Fruit fly (Drosophila melanogaster) whole organism, embryonic: ENCODE data around the gene CG15282.

Experiments used
- ATbp ChIP-seq: fragments of 200-800 bp; sonication (Bioruptor generic); optimal IDR thresholded peaks from 2 replicates; lab custom pipeline; 2017; ENCODE audit warnings: missing biosample characterization, mild to moderate bottlenecking, missing genetic modification characterization, missing genetic modification reagents
- Aef1 ChIP-seq: fragments of 200-800 bp; sonication (Bioruptor generic); IDR thresholded peaks from 3 replicates; pipeline ENCODE4 v1.3.6; 2022; ENCODE audit warnings: missing biosample characterization, missing genetic modification characterization
- Antp ChIP-seq: fragments of 200-800 bp; sonication (Bioruptor generic); optimal IDR thresholded peaks from 3 replicates; lab custom pipeline; 2016; ENCODE audit warnings: missing biosample characterization, missing genetic modification characterization
- Blimp-1 ChIP-seq: fragments of 200-800 bp; sonication (Bioruptor generic); optimal IDR thresholded peaks from 3 replicates; lab custom pipeline; 2018; ENCODE audit warnings: missing biosample characterization, missing genetic modification characterization, mild to moderate bottlenecking, moderate library complexity, missing genetic modification reagents
- BtbVII ChIP-seq: fragments of 200-800 bp; sonication (Bioruptor generic); optimal IDR thresholded peaks from 3 replicates; lab custom pipeline; 2017; ENCODE audit warnings: missing biosample characterization, mild to moderate bottlenecking, missing genetic modification characterization
- CG10274 ChIP-seq: fragments of 200-800 bp; sonication (Bioruptor generic); optimal IDR thresholded peaks from 3 replicates; lab custom pipeline; 2017; ENCODE audit warnings: missing biosample characterization, mild to moderate bottlenecking, missing genetic modification characterization
- CG10462 ChIP-seq: fragments of 200-800 bp; sonication (Bioruptor generic); optimal IDR thresholded peaks from 2 replicates; lab custom pipeline; 2016; ENCODE audit warnings: missing biosample characterization, missing genetic modification characterization
- CG11093 ChIP-seq: fragments of 200-800 bp; sonication (Bioruptor generic); IDR thresholded peaks from 3 replicates; pipeline ENCODE4 v1.3.6; 2022; ENCODE audit warnings: missing biosample characterization, missing genetic modification characterization
- CG12104 ChIP-seq: fragments of 200-800 bp; sonication (Bioruptor generic); optimal IDR thresholded peaks from 3 replicates; lab custom pipeline; 2016; ENCODE audit warnings: missing biosample characterization, missing genetic modification characterization
- CG14441 ChIP-seq: fragments of 200-800 bp; sonication (Bioruptor generic); IDR thresholded peaks from 2 replicates; pipeline ENCODE4 v1.3.6; 2022; ENCODE audit warnings: missing biosample characterization, missing genetic modification characterization
- CG14860 ChIP-seq: fragments of 200-800 bp; sonication (Bioruptor generic); IDR thresholded peaks from 3 replicates; pipeline ENCODE4 v1.3.6; 2022; ENCODE audit warnings: missing biosample characterization, missing genetic modification characterization; ENCODE audit not compliant: partially characterized antibody
- CG17359 ChIP-seq: fragments of 200-800 bp; sonication (Bioruptor generic); optimal IDR thresholded peaks from 3 replicates; lab custom pipeline; 2018; ENCODE audit warnings: missing biosample characterization, mild to moderate bottlenecking, missing genetic modification characterization, moderate library complexity
- CG17612 ChIP-seq: fragments of 200-800 bp; sonication (Bioruptor generic); IDR thresholded peaks from 2 replicates; pipeline ENCODE4 v1.3.6; 2022; ENCODE audit warnings: missing biosample characterization, missing genetic modification characterization
- CG2678 ChIP-seq: fragments of 200-800 bp; sonication (Bioruptor generic); optimal IDR thresholded peaks from 3 replicates; lab custom pipeline; 2019; ENCODE audit warnings: missing biosample characterization, mild to moderate bottlenecking, missing genetic modification characterization, moderate library complexity
- CG31441 ChIP-seq: fragments of 200-800 bp; sonication (Bioruptor generic); IDR thresholded peaks from 2 replicates; pipeline ENCODE4 v1.3.6; 2022; ENCODE audit warnings: missing biosample characterization, missing genetic modification characterization
- CG3163 ChIP-seq: fragments of 200-800 bp; sonication (Bioruptor generic); optimal IDR thresholded peaks from 3 replicates; lab custom pipeline; 2016; ENCODE audit warnings: missing biosample characterization, missing genetic modification characterization
- CG32772 ChIP-seq: fragments of 200-800 bp; sonication (Bioruptor generic); IDR thresholded peaks from 2 replicates; pipeline ENCODE4 v1.3.6; 2022; ENCODE audit warnings: missing biosample characterization, missing genetic modification characterization
- CG4282 ChIP-seq: fragments of 200-800 bp; sonication (Bioruptor generic); optimal IDR thresholded peaks from 2 replicates; lab custom pipeline; 2016; ENCODE audit warnings: missing biosample characterization, missing genetic modification characterization
- CG6254 ChIP-seq: fragments of 200-800 bp; sonication (Bioruptor generic); optimal IDR thresholded peaks from 3 replicates; lab custom pipeline; 2017; ENCODE audit warnings: mild to moderate bottlenecking, missing biosample characterization, missing genetic modification reagents, missing genetic modification characterization
- CG6765 ChIP-seq: fragments of 200-800 bp; sonication (Bioruptor generic); optimal IDR thresholded peaks from 3 replicates; lab custom pipeline; 2017; ENCODE audit warnings: missing biosample characterization, mild to moderate bottlenecking, missing genetic modification characterization
- CG7357 ChIP-seq: fragments of 200-800 bp; sonication (Bioruptor generic); IDR thresholded peaks from 3 replicates; pipeline ENCODE4 v1.3.6; 2022; ENCODE audit warnings: missing biosample characterization, missing genetic modification characterization
- CG9932 ChIP-seq: fragments of 200-800 bp; sonication (Bioruptor generic); IDR thresholded peaks from 2 replicates; pipeline ENCODE4 v1.3.6; 2022; ENCODE audit warnings: missing biosample characterization, missing genetic modification characterization
- CoRest ChIP-seq: fragments of 200-800 bp; sonication (Bioruptor generic); optimal IDR thresholded peaks from 3 replicates; lab custom pipeline; 2018; ENCODE audit warnings: missing biosample characterization, mild to moderate bottlenecking, missing genetic modification characterization, moderate library complexity
- Eip74EF ChIP-seq, 2 experiments: fragments of 200-800 bp in 1 of 2; fragments of >200 bp in 1 of 2; sonication (Bioruptor generic) in 1 of 2; optimal IDR thresholded peaks; 2 replicates each; lab custom pipeline; 2017 to 2019; ENCODE audit warnings: missing biosample characterization in 2 of 2, missing genetic modification characterization in 2 of 2, mild to moderate bottlenecking in 1 of 2, moderate library complexity in 1 of 2
- HLH4C ChIP-seq: fragments of 200-800 bp; sonication (Bioruptor generic); IDR thresholded peaks from 3 replicates; pipeline ENCODE4 v1.3.6; 2022; ENCODE audit warnings: missing biosample characterization, missing genetic modification characterization; ENCODE audit not compliant: partially characterized antibody
- Hey ChIP-seq: fragments of 200-800 bp; sonication (Bioruptor generic); optimal IDR thresholded peaks from 3 replicates; lab custom pipeline; 2018; ENCODE audit warnings: missing biosample characterization, mild to moderate bottlenecking, missing genetic modification characterization
- Hmr ChIP-seq: fragments of 200-800 bp; sonication (Bioruptor generic); optimal IDR thresholded peaks from 3 replicates; lab custom pipeline; 2017; ENCODE audit warnings: mild to moderate bottlenecking, missing biosample characterization, missing genetic modification reagents, missing genetic modification characterization
- Hr78 ChIP-seq, 2 experiments: fragments of 200-800 bp in 1 of 2; fragments of >200 bp in 1 of 2; sonication (Bioruptor generic) in 1 of 2; optimal IDR thresholded peaks; 2 replicates each; lab custom pipeline; 2017 to 2019; ENCODE audit warnings: missing biosample characterization in 2 of 2, missing genetic modification characterization in 2 of 2, mild to moderate bottlenecking in 1 of 2, moderate library complexity in 1 of 2
- Mes4 ChIP-seq: fragments of 200-800 bp; sonication (Bioruptor generic); optimal IDR thresholded peaks from 2 replicates; lab custom pipeline; 2016; ENCODE audit warnings: missing biosample characterization, missing genetic modification characterization
- Mrtf ChIP-seq: fragments of 200-800 bp; sonication (Bioruptor generic); IDR thresholded peaks from 3 replicates; pipeline ENCODE4 v1.3.6; 2022; ENCODE audit warnings: missing biosample characterization, missing genetic modification characterization
- NK7.1 ChIP-seq: fragments of 200-800 bp; sonication (Bioruptor generic); optimal IDR thresholded peaks from 3 replicates; lab custom pipeline; 2016; ENCODE audit warnings: missing biosample characterization, missing genetic modification characterization
- Opbp ChIP-seq: fragments of 200-800 bp; sonication (Bioruptor generic); IDR thresholded peaks from 3 replicates; pipeline ENCODE4 v1.3.6; 2022; ENCODE audit warnings: missing biosample characterization, missing genetic modification characterization; ENCODE audit not compliant: partially characterized antibody
- Side ChIP-seq: fragments of 200-800 bp; sonication (Bioruptor generic); optimal IDR thresholded peaks from 2 replicates; lab custom pipeline; 2016; ENCODE audit warnings: missing biosample characterization, missing genetic modification characterization
- TFAM ChIP-seq: fragments of 200-800 bp; sonication (Bioruptor generic); optimal IDR thresholded peaks from 2 replicates; lab custom pipeline; 2017; ENCODE audit warnings: missing biosample characterization, missing genetic modification characterization, inconsistent platforms
- Usf ChIP-seq: fragments of 200-800 bp; sonication (Bioruptor generic); optimal IDR thresholded peaks from 2 replicates; lab custom pipeline; 2017; ENCODE audit warnings: missing genotype, missing biosample characterization, missing genetic modification characterization
- az2 ChIP-seq: fragments of 200-800 bp; sonication (Bioruptor generic); optimal IDR thresholded peaks from 3 replicates; lab custom pipeline; 2016; ENCODE audit warnings: missing biosample characterization, missing genetic modification characterization
- crol ChIP-seq: fragments of 200-800 bp; sonication (Bioruptor generic); IDR thresholded peaks from 2 replicates; pipeline ENCODE4 v1.3.6; 2022; ENCODE audit warnings: missing biosample characterization, missing genetic modification characterization
- dan ChIP-seq: fragments of 200-800 bp; sonication (Bioruptor generic); IDR thresholded peaks from 2 replicates; pipeline ENCODE4 v1.3.6; 2022; ENCODE audit warnings: missing biosample characterization, missing genetic modification characterization
- disco-r ChIP-seq: fragments of 200-800 bp; sonication (Bioruptor generic); optimal IDR thresholded peaks from 2 replicates; lab custom pipeline; 2016; ENCODE audit warnings: missing biosample characterization, missing genetic modification characterization
- gro ChIP-seq: fragments of 200-800 bp; sonication (Bioruptor generic); optimal IDR thresholded peaks from 2 replicates; lab custom pipeline; 2016; ENCODE audit warnings: missing biosample characterization, missing genetic modification characterization
- hkb ChIP-seq, 2 experiments: fragments of 200-800 bp in 1 of 2; fragments of >200 bp in 1 of 2; sonication (Bioruptor generic) in 1 of 2; IDR thresholded peaks in 1 of 2; optimal IDR thresholded peaks in 1 of 2; 2 replicates each; pipeline versions ENCODE4 v1.3.6 to Lab custom; 2017 to 2022; ENCODE audit warnings: missing biosample characterization in 1 of 2, missing genetic modification characterization in 1 of 2
- nerfin-1 ChIP-seq: fragments of 200-800 bp; sonication (Bioruptor generic); optimal IDR thresholded peaks from 3 replicates; lab custom pipeline; 2019; ENCODE audit warnings: missing biosample characterization, mild to moderate bottlenecking, missing genetic modification characterization, moderate library complexity
- p53 ChIP-seq: fragments of 200-800 bp; sonication (Bioruptor generic); optimal IDR thresholded peaks from 2 replicates; lab custom pipeline; 2016; ENCODE audit warnings: missing biosample characterization, missing genetic modification characterization
- pho ChIP-seq: fragments of 200-800 bp; sonication (Bioruptor generic); optimal IDR thresholded peaks from 2 replicates; lab custom pipeline; 2016; ENCODE audit warnings: missing biosample characterization, missing genetic modification characterization
- salm ChIP-seq: fragments of 200-800 bp; sonication (Bioruptor generic); optimal IDR thresholded peaks from 2 replicates; lab custom pipeline; 2018; ENCODE audit warnings: missing biosample characterization, mild to moderate bottlenecking, missing genetic modification characterization
- sens-2 ChIP-seq: fragments of 200-800 bp; sonication (Bioruptor generic); IDR thresholded peaks from 2 replicates; pipeline ENCODE4 v1.3.6; 2022; ENCODE audit warnings: missing biosample characterization, missing genetic modification characterization
- sim ChIP-seq: fragments of 200-800 bp; sonication (Bioruptor generic); IDR thresholded peaks from 2 replicates; pipeline ENCODE4 v1.3.6; 2022; ENCODE audit warnings: missing biosample characterization, missing genetic modification characterization
- sob ChIP-seq: fragments of 200-800 bp; sonication (Bioruptor generic); IDR thresholded peaks from 2 replicates; pipeline ENCODE4 v1.3.6; 2022; ENCODE audit warnings: missing biosample characterization, missing genetic modification characterization
- sug ChIP-seq: fragments of 200-800 bp; optimal IDR thresholded peaks from 2 replicates; lab custom pipeline; 2019; ENCODE audit warnings: missing biosample characterization, mild to moderate bottlenecking, missing genetic modification characterization, moderate library complexity
- wek ChIP-seq: fragments of 200-800 bp; sonication (Bioruptor generic); optimal IDR thresholded peaks from 3 replicates; lab custom pipeline; 2018; ENCODE audit warnings: missing biosample characterization, mild to moderate bottlenecking, missing genetic modification characterization, moderate library complexity

The CG15282 gene

DNA sequence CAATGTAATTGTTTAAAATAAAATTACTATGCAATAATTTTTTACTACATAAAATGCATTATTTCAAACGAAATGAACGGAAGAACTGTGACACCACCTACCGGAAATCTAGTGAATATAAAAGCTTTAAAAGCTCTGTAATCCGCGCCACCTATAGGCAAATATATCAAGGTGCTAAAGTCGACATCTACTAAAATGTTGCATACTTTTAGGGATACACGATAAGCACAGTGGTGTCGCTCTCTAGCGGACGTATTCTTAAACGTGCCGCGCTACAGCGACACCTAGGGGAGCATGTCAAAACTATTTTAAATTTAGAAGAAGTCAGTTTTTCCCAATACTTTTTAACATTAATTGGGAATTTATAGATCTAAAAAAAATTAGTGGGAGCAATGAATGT lies 6.1 kb upstream of the CG15282 start:
- TF ChIP-seq wek (GFP tag; lab: Kevin White, UChicago) = peak; percentile 28
- peak; percentile 76 for TF ChIP-seq Side (GFP tag; lab: Kevin White, UChicago)
- peak; percentile 54 for TF ChIP-seq pho
- TF ChIP-seq Mes4 (GFP tag; lab: Kevin White, UChicago) = peak; percentile 32
- no peak for TF ChIP-seq Hr78 (GFP tag; optimal IDR thresholded peaks at IDR 0.05; lab: Kevin White, UChicago)
- no peak for TF ChIP-seq CG4282 (GFP tag; lab: Kevin White, UChicago)
- no peak for TF ChIP-seq salm (tag; lab: Kevin White, UChicago)
- peak; percentile 69 for TF ChIP-seq sug (tag; lab: Kevin White, UChicago)
- TF ChIP-seq CG6765 (GFP tag; lab: Kevin White, UChicago) = no peak
- TF ChIP-seq sob (GFP tag; lab: Robert Waterston, UW) = peak; percentile 78
- peak; percentile 35; the same call in 1 of the 3 replicates for TF ChIP-seq Opbp (GFP tag; lab: Robert Waterston, UW)
- TF ChIP-seq Hmr (GFP tag; lab: Kevin White, UChicago) = peak; percentile 64
- TF ChIP-seq Antp (GFP tag; lab: Kevin White, UChicago) = peak; percentile 86
- TF ChIP-seq CG11093 = peak; percentile 33; the same call in 1 of the 3 replicates
- TF ChIP-seq CG7357 = peak; percentile 25; the same call in 1 of the 3 replicates
- peak; percentile 79; the same call in 2 of the 3 replicates for TF ChIP-seq Mrtf (GFP tag; lab: Robert Waterston, UW)
- no peak for TF ChIP-seq TFAM
- TF ChIP-seq CoRest (tag; lab: Kevin White, UChicago) = peak; percentile 59
- peak; percentile 57 for TF ChIP-seq CG2678 (tag; lab: Kevin White, UChicago)
- no peak for TF ChIP-seq Usf (GFP tag; lab: Kevin White, UChicago)
- no peak for TF ChIP-seq crol (GFP tag; lab: Robert Waterston, UW)
- peak; percentile 79 for TF ChIP-seq CG9932 (GFP tag; lab: Robert Waterston, UW)
- no peak for TF ChIP-seq Eip74EF (GFP tag; optimal IDR thresholded peaks at IDR 0.05; lab: Kevin White, UChicago)
- TF ChIP-seq ATbp (GFP tag; lab: Kevin White, UChicago) = no peak
- peak; percentile 66 for TF ChIP-seq CG14441 (GFP tag; lab: Robert Waterston, UW)
- TF ChIP-seq dan (GFP tag; lab: Robert Waterston, UW) = no peak
- TF ChIP-seq BtbVII (GFP tag; lab: Kevin White, UChicago) = peak; percentile 7
- no peak for TF ChIP-seq CG10274 (GFP tag; lab: Kevin White, UChicago)
- no peak for TF ChIP-seq CG14860 (GFP tag; lab: Robert Waterston, UW)
- peak; percentile 72 for TF ChIP-seq az2
- no peak for TF ChIP-seq HLH4C (GFP tag; lab: Robert Waterston, UW)
- TF ChIP-seq Aef1 (GFP tag; lab: Robert Waterston, UW) = peak; percentile 63; the same call in 2 of the 3 replicates
- no peak for TF ChIP-seq sim
- peak; percentile 34; the same call in 1 of the 2 replicates for TF ChIP-seq CG17612 (GFP tag; lab: Robert Waterston, UW)
- peak; percentile 36 for TF ChIP-seq CG10462 (GFP tag; lab: Kevin White, UChicago)
- TF ChIP-seq CG17359 (tag; lab: Kevin White, UChicago) = peak; percentile 77
- peak; percentile 48 for TF ChIP-seq sens-2
- peak; percentile 49 for TF ChIP-seq disco-r (GFP tag; lab: Kevin White, UChicago)
- TF ChIP-seq Blimp-1 (GFP tag; lab: Kevin White, UChicago) = peak; percentile 67
- peak; percentile 59 for TF ChIP-seq NK7.1 (GFP tag; lab: Kevin White, UChicago)
- TF ChIP-seq CG31441 (GFP tag; lab: Robert Waterston, UW) = peak; percentile 57; the same call in 1 of the 2 replicates
- peak; percentile 77 for TF ChIP-seq CG32772 (GFP tag; lab: Robert Waterston, UW)
- TF ChIP-seq hkb (optimal IDR thresholded peaks at IDR 0.05; lab: Kevin White, UChicago) = no peak
- peak; percentile 65 for TF ChIP-seq hkb (GFP tag; IDR thresholded peaks at IDR 0.05; lab: Robert Waterston, UW)
- TF ChIP-seq p53 (GFP tag; lab: Kevin White, UChicago) = peak; percentile 80
- no peak for TF ChIP-seq Hey (tag; lab: Kevin White, UChicago)
- no peak for TF ChIP-seq CG6254 (GFP tag; lab: Kevin White, UChicago)
- peak; percentile 27 for TF ChIP-seq nerfin-1
- TF ChIP-seq gro (GFP tag; lab: Kevin White, UChicago) = peak; percentile 70
- peak; percentile 52 for TF ChIP-seq CG3163 (GFP tag; lab: Kevin White, UChicago)
- no peak for TF ChIP-seq CG12104 (GFP tag; lab: Kevin White, UChicago)
